Fruit fly (Drosophila melanogaster) whole organism, embryonic: Measurements from ENCODE around the gene CG4393.

Experiments
- ATbp ChIP-seq: fragments of 200-800 bp; sonication (Bioruptor generic); optimal IDR thresholded peaks from 2 replicates; lab custom pipeline; 2017; ENCODE audit warnings: missing biosample characterization, mild to moderate bottlenecking, missing genetic modification characterization, missing genetic modification reagents
- Antp ChIP-seq: fragments of 200-800 bp; sonication (Bioruptor generic); optimal IDR thresholded peaks from 3 replicates; lab custom pipeline; 2016; ENCODE audit warnings: missing biosample characterization, missing genetic modification characterization
- Bteb2 ChIP-seq: fragments of 200-800 bp; sonication (Bioruptor generic); optimal IDR thresholded peaks from 2 replicates; lab custom pipeline; 2016; ENCODE audit warnings: missing biosample characterization, missing genetic modification characterization
- C15 ChIP-seq: fragments of 200-800 bp; sonication (Bioruptor generic); IDR thresholded peaks from 3 replicates; pipeline ENCODE4 v1.3.6; 2022; ENCODE audit warnings: missing biosample characterization, missing genetic modification characterization
- CG10321 ChIP-seq: fragments of 200-800 bp; sonication (Bioruptor generic); IDR thresholded peaks from 2 replicates; pipeline ENCODE4 v1.3.6; 2022; ENCODE audit warnings: missing biosample characterization, missing genetic modification characterization
- CG10565 ChIP-seq: fragments of 200-800 bp; sonication (Bioruptor generic); optimal IDR thresholded peaks from 3 replicates; lab custom pipeline; 2016; ENCODE audit warnings: missing biosample characterization, mild to moderate bottlenecking, missing genetic modification characterization
- CG10959 ChIP-seq: fragments of 200-800 bp; sonication (Bioruptor generic); IDR thresholded peaks from 2 replicates; pipeline ENCODE4 v1.3.6; 2022; ENCODE audit warnings: missing biosample characterization, missing genetic modification characterization
- CG11085 ChIP-seq: fragments of 200-800 bp; sonication (Bioruptor generic); IDR thresholded peaks from 2 replicates; pipeline ENCODE4 v1.3.6; 2022; ENCODE audit warnings: missing biosample characterization, missing genetic modification characterization
- CG11456 ChIP-seq: fragments of 200-800 bp; sonication (Bioruptor generic); IDR thresholded peaks from 3 replicates; pipeline ENCODE4 v1.3.6; 2022; ENCODE audit warnings: missing biosample characterization, missing genetic modification characterization
- CG11723 ChIP-seq: fragments of 200-800 bp; sonication (Bioruptor generic); optimal IDR thresholded peaks from 2 replicates; lab custom pipeline; 2017; ENCODE audit warnings: missing biosample characterization, mild to moderate bottlenecking, missing genetic modification characterization
- CG12236 ChIP-seq: fragments of 200-800 bp; sonication (Bioruptor generic); optimal IDR thresholded peaks from 2 replicates; lab custom pipeline; 2016; ENCODE audit warnings: missing biosample characterization, missing genetic modification characterization
- CG1233 ChIP-seq: fragments of 200-800 bp; sonication (Bioruptor generic); optimal IDR thresholded peaks from 4 replicates; lab custom pipeline; 2018; ENCODE audit warnings: missing biosample characterization, mild to moderate bottlenecking, missing genetic modification characterization
- CG13296 ChIP-seq: fragments of 200-800 bp; sonication (Bioruptor generic); optimal IDR thresholded peaks from 3 replicates; lab custom pipeline; 2018; ENCODE audit warnings: missing biosample characterization, mild to moderate bottlenecking, missing genetic modification characterization
- CG14667 ChIP-seq: fragments of 200-800 bp; sonication (Bioruptor generic); IDR thresholded peaks from 2 replicates; pipeline ENCODE4 v1.3.6; 2022; ENCODE audit warnings: missing biosample characterization, missing genetic modification characterization
- CG1602 ChIP-seq: fragments of 200-800 bp; sonication (Bioruptor generic); optimal IDR thresholded peaks from 3 replicates; lab custom pipeline; 2016; ENCODE audit warnings: missing biosample characterization, missing genetic modification characterization
- CG16863 ChIP-seq: fragments of 200-800 bp; sonication (Bioruptor generic); optimal IDR thresholded peaks from 3 replicates; lab custom pipeline; 2016; ENCODE audit warnings: missing biosample characterization, missing genetic modification characterization
- CG18619 ChIP-seq: fragments of 200-800 bp; sonication (Bioruptor generic); optimal IDR thresholded peaks from 3 replicates; lab custom pipeline; 2017; ENCODE audit warnings: missing biosample characterization, mild to moderate bottlenecking, missing genetic modification characterization
- CG2120 ChIP-seq: fragments of 200-800 bp; sonication (Bioruptor generic); optimal IDR thresholded peaks from 3 replicates; lab custom pipeline; 2016; ENCODE audit warnings: missing biosample characterization, missing genetic modification characterization
- CG30431 ChIP-seq: fragments of 200-800 bp; sonication (Bioruptor generic); optimal IDR thresholded peaks from 2 replicates; lab custom pipeline; 2017; ENCODE audit warnings: missing biosample characterization, missing genetic modification characterization
- CG31365 ChIP-seq: fragments of 200-800 bp; sonication (Bioruptor generic); optimal IDR thresholded peaks from 2 replicates; lab custom pipeline; 2018; ENCODE audit warnings: missing biosample characterization, mild to moderate bottlenecking, missing genetic modification characterization
- CG34422 ChIP-seq: fragments of 200-800 bp; sonication (Bioruptor generic); IDR thresholded peaks from 3 replicates; pipeline ENCODE4 v1.3.6; 2022; ENCODE audit warnings: missing biosample characterization, missing genetic modification characterization
- CG4617 ChIP-seq: fragments of 200-800 bp; sonication (Bioruptor generic); optimal IDR thresholded peaks from 3 replicates; lab custom pipeline; 2016; ENCODE audit warnings: missing biosample characterization, missing genetic modification characterization, borderline replicate concordance
- CG4730 ChIP-seq: fragments of 200-800 bp; sonication (Bioruptor generic); IDR thresholded peaks from 2 replicates; pipeline ENCODE4 v1.3.6; 2022; ENCODE audit warnings: missing biosample characterization, missing genetic modification characterization
- CG4820 ChIP-seq: fragments of 200-800 bp; sonication (Bioruptor generic); optimal IDR thresholded peaks from 3 replicates; lab custom pipeline; 2016; ENCODE audit warnings: missing biosample characterization, missing genetic modification characterization
- CG5245 ChIP-seq: fragments of 200-800 bp; sonication (Bioruptor generic); optimal IDR thresholded peaks from 3 replicates; lab custom pipeline; 2016; ENCODE audit warnings: missing biosample characterization, missing genetic modification characterization
- CG9609 ChIP-seq: fragments of 200-800 bp; sonication (Bioruptor generic); optimal IDR thresholded peaks from 3 replicates; lab custom pipeline; 2016; ENCODE audit warnings: missing biosample characterization, missing genetic modification characterization
- CrebB ChIP-seq: fragments of 200-800 bp; sonication (Bioruptor generic); optimal IDR thresholded peaks from 3 replicates; lab custom pipeline; 2018; ENCODE audit warnings: missing biosample characterization, mild to moderate bottlenecking, missing genetic modification characterization
- Jarid2 ChIP-seq: fragments of 200-800 bp; sonication (Bioruptor generic); optimal IDR thresholded peaks from 3 replicates; lab custom pipeline; 2017; ENCODE audit warnings: mild to moderate bottlenecking, missing biosample characterization, missing genetic modification reagents, missing genetic modification characterization
- Lim3 ChIP-seq: fragments of 200-800 bp; sonication (Bioruptor generic); IDR thresholded peaks from 2 replicates; pipeline ENCODE4 v1.3.6; 2022; ENCODE audit warnings: missing biosample characterization, missing genetic modification characterization
- NC2α ChIP-seq: fragments of 200-800 bp; sonication (Bioruptor generic); optimal IDR thresholded peaks from 2 replicates; lab custom pipeline; 2016; ENCODE audit warnings: missing biosample characterization, missing genetic modification characterization
- Oaz ChIP-seq: fragments of 200-800 bp; sonication (Bioruptor generic); IDR thresholded peaks from 2 replicates; pipeline ENCODE4 v1.3.6; 2022; ENCODE audit warnings: missing biosample characterization, missing genetic modification characterization
- Oli ChIP-seq: fragments of 200-800 bp; sonication (Bioruptor generic); optimal IDR thresholded peaks from 2 replicates; lab custom pipeline; 2018; ENCODE audit warnings: missing biosample characterization, mild to moderate bottlenecking, missing genetic modification characterization, moderate library complexity
- Opbp ChIP-seq: fragments of 200-800 bp; sonication (Bioruptor generic); IDR thresholded peaks from 3 replicates; pipeline ENCODE4 v1.3.6; 2022; ENCODE audit warnings: missing biosample characterization, missing genetic modification characterization; ENCODE audit not compliant: partially characterized antibody
- Rfx ChIP-seq: fragments of 200-800 bp; sonication (Bioruptor generic); IDR thresholded peaks from 2 replicates; pipeline ENCODE4 v1.3.6; 2022; ENCODE audit warnings: missing biosample characterization, missing genetic modification characterization
- Spps ChIP-seq: fragments of 200-800 bp; sonication (Bioruptor generic); optimal IDR thresholded peaks from 2 replicates; lab custom pipeline; 2018; ENCODE audit warnings: missing biosample characterization, mild to moderate bottlenecking, missing genetic modification characterization
- Sry-δ ChIP-seq: fragments of 200-800 bp; sonication (Bioruptor generic); optimal IDR thresholded peaks from 2 replicates; lab custom pipeline; 2016; ENCODE audit warnings: missing biosample characterization, missing genetic modification characterization
- ab ChIP-seq: fragments of 200-800 bp; sonication (Bioruptor generic); optimal IDR thresholded peaks from 2 replicates; lab custom pipeline; 2016; ENCODE audit warnings: missing biosample characterization, missing genetic modification characterization
- cg ChIP-seq: fragments of 200-800 bp; sonication (Bioruptor generic); optimal IDR thresholded peaks from 3 replicates; lab custom pipeline; 2019; ENCODE audit warnings: missing biosample characterization, mild to moderate bottlenecking, missing genetic modification characterization, moderate library complexity
- chn ChIP-seq: fragments of 200-800 bp; sonication (Bioruptor generic); optimal IDR thresholded peaks from 2 replicates; lab custom pipeline; 2016; ENCODE audit warnings: missing biosample characterization, missing genetic modification characterization
- crol ChIP-seq: fragments of 200-800 bp; sonication (Bioruptor generic); IDR thresholded peaks from 2 replicates; pipeline ENCODE4 v1.3.6; 2022; ENCODE audit warnings: missing biosample characterization, missing genetic modification characterization
- dan ChIP-seq: fragments of 200-800 bp; sonication (Bioruptor generic); IDR thresholded peaks from 2 replicates; pipeline ENCODE4 v1.3.6; 2022; ENCODE audit warnings: missing biosample characterization, missing genetic modification characterization
- h ChIP-seq: fragments of >200 bp; optimal IDR thresholded peaks from 2 replicates; lab custom pipeline; 2017
- hkb ChIP-seq, 2 experiments: fragments of 200-800 bp in 1 of 2; fragments of >200 bp in 1 of 2; sonication (Bioruptor generic) in 1 of 2; IDR thresholded peaks in 1 of 2; optimal IDR thresholded peaks in 1 of 2; 2 replicates each; pipeline versions ENCODE4 v1.3.6 to Lab custom; 2017 to 2022; ENCODE audit warnings: missing biosample characterization in 1 of 2, missing genetic modification characterization in 1 of 2
- hth ChIP-seq: fragments of >200 bp; optimal IDR thresholded peaks from 2 replicates; lab custom pipeline; 2017; ENCODE audit warnings: inconsistent platforms
- inv ChIP-seq: fragments of 200-800 bp; sonication (Bioruptor generic); IDR thresholded peaks from 2 replicates; pipeline ENCODE4 v1.3.6; 2022; ENCODE audit warnings: missing biosample characterization, missing genetic modification characterization; ENCODE audit not compliant: partially characterized antibody
- kay ChIP-seq: fragments of 200-800 bp; sonication (Bioruptor generic); optimal IDR thresholded peaks from 2 replicates; lab custom pipeline; 2016; ENCODE audit warnings: missing biosample characterization, missing genetic modification characterization
- kni ChIP-seq: fragments of 200-800 bp; sonication (Bioruptor generic); optimal IDR thresholded peaks from 3 replicates; lab custom pipeline; 2017; ENCODE audit warnings: mild to moderate bottlenecking, missing biosample characterization, missing genetic modification reagents, missing genetic modification characterization
- lmd ChIP-seq: fragments of 200-800 bp; sonication (Bioruptor generic); IDR thresholded peaks from 2 replicates; pipeline ENCODE4 v1.3.6; 2022; ENCODE audit warnings: missing biosample characterization, missing genetic modification characterization
- ro ChIP-seq: fragments of 200-800 bp; sonication (Bioruptor generic); IDR thresholded peaks from 2 replicates; pipeline ENCODE4 v1.3.6; 2022; ENCODE audit warnings: missing biosample characterization, missing genetic modification characterization
- sim ChIP-seq: fragments of 200-800 bp; sonication (Bioruptor generic); IDR thresholded peaks from 2 replicates; pipeline ENCODE4 v1.3.6; 2022; ENCODE audit warnings: missing biosample characterization, missing genetic modification characterization
- sqz ChIP-seq: fragments of 200-800 bp; sonication (Bioruptor generic); optimal IDR thresholded peaks from 3 replicates; lab custom pipeline; 2018; ENCODE audit warnings: missing biosample characterization, mild to moderate bottlenecking, missing genetic modification characterization
- toy ChIP-seq: fragments of 200-800 bp; sonication (Bioruptor generic); IDR thresholded peaks from 2 replicates; pipeline ENCODE4 v1.3.6; 2022; ENCODE audit warnings: missing biosample characterization, missing genetic modification characterization
- usp ChIP-seq: fragments of >200 bp; optimal IDR thresholded peaks from 2 replicates; lab custom pipeline; 2017; ENCODE audit warnings: missing biosample characterization, missing genetic modification characterization

The CG4393 gene

dm6 chr3R:23358565-23359138 is 25.9 kb downstream of the CG4393 start, which contains the start of gene RpS3 (continued):
- TF ChIP-seq CG13296 (GFP tag; lab: Kevin White, UChicago): peak; percentile 22
- TF ChIP-seq CG34422: peak; percentile 80; the same call in 1 of the 3 replicates
- no peak for TF ChIP-seq Spps (tag; lab: Kevin White, UChicago)
- TF ChIP-seq hkb (optimal IDR thresholded peaks at IDR 0.05; lab: Kevin White, UChicago): no peak
- TF ChIP-seq hkb (GFP tag; IDR thresholded peaks at IDR 0.05; lab: Robert Waterston, UW): 0 out of 2 replicates have a peak, but pooled peaks have one; percentile 17
- TF ChIP-seq dan (GFP tag; lab: Robert Waterston, UW): no peak
- TF ChIP-seq CG2120 (GFP tag; lab: Kevin White, UChicago): no peak
- TF ChIP-seq Bteb2 (GFP tag; lab: Kevin White, UChicago): no peak
- no peak for TF ChIP-seq h (lab: Kevin White, UChicago)
- no peak for TF ChIP-seq CG16863
- peak; percentile 30 for TF ChIP-seq CG4617
- no peak for TF ChIP-seq CG30431
- TF ChIP-seq CG10321 (GFP tag; lab: Robert Waterston, UW): no peak
- no peak for TF ChIP-seq Sry-δ (GFP tag; lab: Kevin White, UChicago)
- no peak for TF ChIP-seq sim (GFP tag; lab: Robert Waterston, UW)
- no peak for TF ChIP-seq toy
- TF ChIP-seq Oaz: no peak
- no peak for TF ChIP-seq CG12236 (GFP tag; lab: Kevin White, UChicago)
- no peak for TF ChIP-seq ro (GFP tag; lab: Robert Waterston, UW)
- no peak for TF ChIP-seq CG11456
- no peak for TF ChIP-seq Oli
- no peak for TF ChIP-seq hth (lab: Kevin White, UChicago)
- no peak for TF ChIP-seq ab
- TF ChIP-seq Opbp: no peak
- TF ChIP-seq C15 (GFP tag; lab: Robert Waterston, UW): no peak
- TF ChIP-seq Jarid2 (GFP tag; lab: Kevin White, UChicago): peak; percentile 33
- TF ChIP-seq sqz (GFP tag; lab: Kevin White, UChicago): no peak
- no peak for TF ChIP-seq Lim3
- TF ChIP-seq CG11723 (GFP tag; lab: Kevin White, UChicago): no peak
- TF ChIP-seq usp (GFP tag; lab: Kevin White, UChicago): no peak
- peak; percentile 40 for TF ChIP-seq CrebB (tag; lab: Kevin White, UChicago)
- no peak for TF ChIP-seq CG31365 (tag; lab: Kevin White, UChicago)
- TF ChIP-seq CG11085 (GFP tag; lab: Robert Waterston, UW): no peak
- no peak for TF ChIP-seq CG1233 (GFP tag; lab: Kevin White, UChicago)
- no peak for TF ChIP-seq kay (GFP tag; lab: Kevin White, UChicago)
- TF ChIP-seq CG4820 (GFP tag; lab: Kevin White, UChicago): no peak
- no peak for TF ChIP-seq Antp (GFP tag; lab: Kevin White, UChicago)
- no peak for TF ChIP-seq CG10959 (GFP tag; lab: Robert Waterston, UW)
- TF ChIP-seq kni (GFP tag; lab: Kevin White, UChicago): no peak
- no peak for TF ChIP-seq ATbp (GFP tag; lab: Kevin White, UChicago)
- TF ChIP-seq chn (GFP tag; lab: Kevin White, UChicago): no peak
- TF ChIP-seq CG4730 (GFP tag; lab: Robert Waterston, UW): no peak
- TF ChIP-seq crol (GFP tag; lab: Robert Waterston, UW): no peak
- TF ChIP-seq NC2α (GFP tag; lab: Kevin White, UChicago): no peak
- TF ChIP-seq CG18619 (GFP tag; lab: Kevin White, UChicago): no peak
- TF ChIP-seq CG14667: no peak
- no peak for TF ChIP-seq lmd (GFP tag; lab: Robert Waterston, UW)
- TF ChIP-seq inv (GFP tag; lab: Robert Waterston, UW): no peak
- no peak for TF ChIP-seq CG5245 (GFP tag; lab: Kevin White, UChicago)
- TF ChIP-seq CG9609 (GFP tag; lab: Kevin White, UChicago): no peak
- no peak for TF ChIP-seq Rfx
- TF ChIP-seq CG1602 (GFP tag; lab: Kevin White, UChicago): no peak
- TF ChIP-seq CG10565 (GFP tag; lab: Kevin White, UChicago): no peak
- no peak for TF ChIP-seq cg (GFP tag; lab: Kevin White, UChicago)
